Fruit fly (Drosophila melanogaster) whole organism, prepupa: ENCODE measurements around the gene CG31468.
A peak's percentile ranks its signal among the peaks of the same experiment; 100 is the strongest.

Source experiments
- Blimp-1 ChIP-seq: fragments of 200-800 bp; sonication (Bioruptor generic); optimal IDR thresholded peaks from 3 replicates; lab custom pipeline; 2017; ENCODE audit warnings: missing biosample characterization, missing genetic modification characterization, mild to moderate bottlenecking, moderate library complexity, missing genetic modification reagents
- CG11294 ChIP-seq: fragments of 200-800 bp; sonication (Bioruptor generic); IDR thresholded peaks from 2 replicates; pipeline ENCODE4 v1.3.6; 2022; ENCODE audit warnings: missing biosample characterization, missing genetic modification characterization
- CG11762 ChIP-seq: fragments of 200-800 bp; sonication (Bioruptor generic); optimal IDR thresholded peaks from 3 replicates; lab custom pipeline; 2016; ENCODE audit warnings: missing biosample characterization, missing genetic modification characterization; ENCODE audit not compliant: insufficient read depth
- CG11902 ChIP-seq: fragments of 200-800 bp; sonication (Bioruptor generic); optimal IDR thresholded peaks from 3 replicates; lab custom pipeline; 2016; ENCODE audit warnings: missing biosample characterization, missing genetic modification characterization
- CG16779 ChIP-seq: fragments of 200-800 bp; sonication (Bioruptor generic); optimal IDR thresholded peaks from 3 replicates; lab custom pipeline; 2017; ENCODE audit warnings: missing biosample characterization, mild to moderate bottlenecking, missing genetic modification characterization
- CG34406 ChIP-seq: fragments of 200-800 bp; sonication (Bioruptor generic); optimal IDR thresholded peaks from 3 replicates; lab custom pipeline; 2016; ENCODE audit warnings: missing biosample characterization, missing genetic modification characterization
- CG3919 ChIP-seq: fragments of 200-800 bp; sonication (Bioruptor generic); optimal IDR thresholded peaks from 3 replicates; lab custom pipeline; 2016; ENCODE audit warnings: missing biosample characterization, missing genetic modification characterization
- CG4318 ChIP-seq: fragments of 200-800 bp; sonication (Bioruptor generic); optimal IDR thresholded peaks from 3 replicates; lab custom pipeline; 2017; ENCODE audit warnings: missing biosample characterization, mild to moderate bottlenecking, missing genetic modification characterization
- CG6163 ChIP-seq: fragments of 200-800 bp; sonication (Bioruptor generic); IDR thresholded peaks from 3 replicates; pipeline ENCODE4 v1.3.6; 2022; ENCODE audit warnings: missing biosample characterization, missing genetic modification characterization
- CG6792 ChIP-seq: fragments of 200-800 bp; sonication (Bioruptor generic); optimal IDR thresholded peaks from 3 replicates; lab custom pipeline; 2016; ENCODE audit warnings: missing biosample characterization, missing genetic modification characterization
- CG6854 ChIP-seq: fragments of 200-800 bp; sonication (Bioruptor generic); optimal IDR thresholded peaks from 2 replicates; lab custom pipeline; 2017; ENCODE audit warnings: missing biosample characterization, mild to moderate bottlenecking, missing genetic modification characterization
- CG7368 ChIP-seq: fragments of 200-800 bp; sonication (Bioruptor generic); optimal IDR thresholded peaks from 3 replicates; lab custom pipeline; 2016; ENCODE audit warnings: missing biosample characterization, missing genetic modification characterization
- CG8119 ChIP-seq: fragments of 200-800 bp; sonication (Bioruptor generic); IDR thresholded peaks from 3 replicates; pipeline ENCODE4 v1.3.6; 2022; ENCODE audit warnings: missing biosample characterization, missing genetic modification characterization
- CG8632 ChIP-seq: fragments of 200-800 bp; sonication (Bioruptor generic); optimal IDR thresholded peaks from 3 replicates; lab custom pipeline; 2016; ENCODE audit warnings: missing biosample characterization, missing genetic modification characterization
- CG9139 ChIP-seq: fragments of 200-800 bp; sonication (Bioruptor generic); optimal IDR thresholded peaks from 3 replicates; lab custom pipeline; 2017; ENCODE audit warnings: missing biosample characterization, mild to moderate bottlenecking, missing genetic modification characterization
- Eip78C ChIP-seq: fragments of 200-800 bp; sonication (Bioruptor generic); peaks from one replicate; lab custom pipeline; 2016; ENCODE audit warnings: missing biosample characterization, missing genetic modification characterization
- Eip93F ChIP-seq: fragments of 200-800 bp; sonication (Bioruptor generic); optimal IDR thresholded peaks from 2 replicates; lab custom pipeline; 2016; ENCODE audit warnings: missing biosample characterization, mild to moderate bottlenecking, missing genetic modification characterization
- Gug ChIP-seq: fragments of 200-800 bp; sonication (Bioruptor generic); IDR thresholded peaks from 2 replicates; pipeline ENCODE4 v1.3.6; 2022; ENCODE audit warnings: missing biosample characterization, missing genetic modification characterization
- Hr38 ChIP-seq: sonication (Bioruptor generic); optimal IDR thresholded peaks from 2 replicates; lab custom pipeline; 2016; ENCODE audit warnings: missing biosample characterization, missing genetic modification characterization
- Hr39 ChIP-seq: fragments of 200-800 bp; sonication (Bioruptor generic); optimal IDR thresholded peaks from 2 replicates; lab custom pipeline; 2016; ENCODE audit warnings: missing biosample characterization, missing genetic modification characterization
- Hr4 ChIP-seq: fragments of 200-800 bp; sonication (Bioruptor generic); optimal IDR thresholded peaks from 3 replicates; lab custom pipeline; 2016; ENCODE audit warnings: missing biosample characterization, missing genetic modification characterization
- Met ChIP-seq: fragments of 200-800 bp; sonication (Bioruptor generic); optimal IDR thresholded peaks from 3 replicates; lab custom pipeline; 2016; ENCODE audit warnings: missing biosample characterization, missing genetic modification characterization
- Smox ChIP-seq: fragments of 200-800 bp; sonication (Bioruptor generic); optimal IDR thresholded peaks from 3 replicates; lab custom pipeline; 2016; ENCODE audit warnings: missing biosample characterization, missing genetic modification characterization
- Sox102F ChIP-seq: fragments of 200-800 bp; sonication (Bioruptor generic); optimal IDR thresholded peaks from 2 replicates; lab custom pipeline; 2016; ENCODE audit warnings: missing biosample characterization, mild to moderate bottlenecking, missing genetic modification characterization
- Sox15 ChIP-seq: fragments of 200-800 bp; sonication (Bioruptor generic); optimal IDR thresholded peaks from 3 replicates; lab custom pipeline; 2016; ENCODE audit warnings: missing biosample characterization, missing genetic modification characterization
- achi ChIP-seq: fragments of 200-800 bp; sonication (Bioruptor generic); optimal IDR thresholded peaks from 3 replicates; lab custom pipeline; 2016; ENCODE audit warnings: missing biosample characterization, missing genetic modification characterization
- acj6 ChIP-seq: fragments of 200-800 bp; sonication (Bioruptor generic); optimal IDR thresholded peaks from 3 replicates; lab custom pipeline; 2016; ENCODE audit warnings: missing biosample characterization, missing genetic modification characterization
- cyc ChIP-seq: fragments of 200-800 bp; sonication (Bioruptor generic); optimal IDR thresholded peaks from 3 replicates; lab custom pipeline; 2016; ENCODE audit warnings: missing biosample characterization, missing genetic modification characterization
- dac ChIP-seq: fragments of 200-800 bp; sonication (Bioruptor generic); optimal IDR thresholded peaks from 2 replicates; lab custom pipeline; 2017; ENCODE audit warnings: missing biosample characterization, mild to moderate bottlenecking, missing genetic modification characterization
- dsx ChIP-seq: fragments of 200-800 bp; optimal IDR thresholded peaks from 3 replicates; lab custom pipeline; 2019; ENCODE audit warnings: missing biosample characterization, mild to moderate bottlenecking, missing genetic modification characterization, moderate library complexity; ENCODE audit not compliant: poor library complexity, severe bottlenecking
- esn ChIP-seq: fragments of 200-800 bp; sonication (Bioruptor generic); optimal IDR thresholded peaks from 2 replicates; lab custom pipeline; 2016; ENCODE audit warnings: missing biosample characterization, mild to moderate bottlenecking, missing genetic modification characterization, moderate library complexity
- fd59A ChIP-seq: fragments of 200-800 bp; sonication (Bioruptor generic); optimal IDR thresholded peaks from 2 replicates; lab custom pipeline; 2017; ENCODE audit warnings: missing biosample characterization, mild to moderate bottlenecking, missing genetic modification characterization, missing genetic modification reagents
- fd85E ChIP-seq: fragments of 200-800 bp; sonication (Bioruptor generic); optimal IDR thresholded peaks from 3 replicates; lab custom pipeline; 2016; ENCODE audit warnings: missing biosample characterization, missing genetic modification characterization
- fkh ChIP-seq: fragments of 200-800 bp; sonication (Bioruptor generic); optimal IDR thresholded peaks from 3 replicates; lab custom pipeline; 2017; ENCODE audit warnings: missing biosample characterization, mild to moderate bottlenecking, missing genetic modification characterization, moderate library complexity
- lz ChIP-seq: fragments of 200-800 bp; sonication (Bioruptor generic); optimal IDR thresholded peaks from 3 replicates; lab custom pipeline; 2016; ENCODE audit warnings: missing biosample characterization, missing genetic modification characterization
- net ChIP-seq: fragments of 200-800 bp; sonication (Bioruptor generic); optimal IDR thresholded peaks from 3 replicates; lab custom pipeline; 2016; ENCODE audit warnings: missing biosample characterization, missing genetic modification characterization
- salr ChIP-seq, 2 experiments: fragments of 200-800 bp; sonication (Bioruptor generic); optimal IDR thresholded peaks; 3 replicates each; lab custom pipeline; 2016 to 2018; ENCODE audit warnings: missing biosample characterization in 2 of 2, missing genetic modification characterization in 2 of 2, mild to moderate bottlenecking in 1 of 2
- spab ChIP-seq: fragments of 200-800 bp; sonication (Bioruptor generic); optimal IDR thresholded peaks from 2 replicates; lab custom pipeline; 2017; ENCODE audit warnings: missing biosample characterization, mild to moderate bottlenecking, missing genetic modification characterization, missing genetic modification reagents
- ss ChIP-seq, 2 experiments: fragments of 200-800 bp; sonication (Bioruptor generic); optimal IDR thresholded peaks; 2 replicates in 1 of 2; 3 replicates in 1 of 2; lab custom pipeline; 2017 to 2018; ENCODE audit warnings: mild to moderate bottlenecking in 2 of 2, missing biosample characterization in 2 of 2, missing genetic modification characterization in 2 of 2, moderate library complexity in 1 of 2
- svp ChIP-seq: fragments of 200-800 bp; sonication (Bioruptor generic); peaks from one replicate; lab custom pipeline; 2016; ENCODE audit warnings: missing biosample characterization, missing genetic modification characterization
- topi ChIP-seq: fragments of 200-800 bp; sonication (Bioruptor generic); optimal IDR thresholded peaks from 3 replicates; lab custom pipeline; 2016; ENCODE audit warnings: missing biosample characterization, missing genetic modification characterization
- vri ChIP-seq: fragments of 200-800 bp; sonication (Bioruptor generic); optimal IDR thresholded peaks from 3 replicates; lab custom pipeline; 2016; ENCODE audit warnings: missing biosample characterization, mild to moderate bottlenecking, missing genetic modification characterization

Gene CG31468

dm6 chr3R:23657357-23658318, 42.5 kb downstream of the CG31468 start (continued):
- TF ChIP-seq Blimp-1 (peak; percentile 6), Hr39 (GFP tag; lab: Kevin White, UChicago) (no peak), spab (GFP tag; lab: Kevin White, UChicago) (peak; percentile 33), CG9139 (GFP tag; lab: Kevin White, UChicago) (no peak), dac (GFP tag; lab: Kevin White, UChicago) (no peak), vri (GFP tag; lab: Kevin White, UChicago) (peak; percentile 70), topi (GFP tag; lab: Kevin White, UChicago) (no peak), CG11902 (no peak), dsx (GFP tag; lab: Kevin White, UChicago) (no peak), CG11762 (GFP tag; lab: Kevin White, UChicago) (no peak), achi (GFP tag; lab: Kevin White, UChicago) (peak; percentile 23), Sox15 (no peak), svp (GFP tag; lab: Kevin White, UChicago) (peak; percentile 94), CG6163 (peak; percentile 35; the same call in 1 of the 3 replicates), fkh (peak; percentile 99), fd85E (GFP tag; lab: Kevin White, UChicago) (no peak), CG6792 (GFP tag; lab: Kevin White, UChicago) (peak; percentile 44), fd59A (GFP tag; lab: Kevin White, UChicago) (peak; percentile 23), acj6 (GFP tag; lab: Kevin White, UChicago) (peak; percentile 4), Met (GFP tag; lab: Kevin White, UChicago) (no peak), CG7368 (peak; percentile 33), Gug (GFP tag; lab: Robert Waterston, UW) (no peak), CG6854 (GFP tag; lab: Kevin White, UChicago) (no peak), Eip78C (peak; percentile 57), Smox (GFP tag; lab: Kevin White, UChicago) (no peak)

- TF ChIP-seq Met (GFP tag; lab: Kevin White, UChicago) (peak; percentile 26), Eip78C (peak; percentile 40), CG8119 (GFP tag; lab: Robert Waterston, UW) (no peak), CG6854 (GFP tag; lab: Kevin White, UChicago) (no peak)
- TF ChIP-seq, all 60 proteins: peak for 2
These were observed 44.7 kb downstream of the CG31468 start for dm6 chr3R:23655501-23655900.

dm6 chr3R:23652525-23653108, 47.5 kb downstream of the CG31468 start:
- TF ChIP-seq CG11294 (no peak), vri (GFP tag; lab: Kevin White, UChicago) (peak; percentile 90), CG6854 (GFP tag; lab: Kevin White, UChicago) (no peak), Sox102F (GFP tag; lab: Kevin White, UChicago) (peak; percentile 44), net (GFP tag; lab: Kevin White, UChicago) (peak; percentile 4), achi (GFP tag; lab: Kevin White, UChicago) (no peak), ss (GFP tag; optimal IDR thresholded peaks at IDR 0.05; lab: Kevin White, UChicago) (no peak), CG7368 (peak; percentile 26), Met (GFP tag; lab: Kevin White, UChicago) (peak; percentile 53), Eip78C (peak; percentile 67), CG16779 (tag; lab: Kevin White, UChicago) (no peak), CG34406 (GFP tag; lab: Kevin White, UChicago) (peak; percentile 14), CG6792 (GFP tag; lab: Kevin White, UChicago) (peak; percentile 30), CG3919 (peak; percentile 39), Hr39 (GFP tag; lab: Kevin White, UChicago) (no peak), fkh (peak; percentile 97), Eip93F (GFP tag; lab: Kevin White, UChicago) (no peak), Blimp-1 (no peak), CG9139 (GFP tag; lab: Kevin White, UChicago) (no peak), Hr4 (GFP tag; lab: Kevin White, UChicago) (no peak), topi (GFP tag; lab: Kevin White, UChicago) (peak; percentile 13), Hr38 (no peak), CG8632 (peak; percentile 34), esn (GFP tag; lab: Kevin White, UChicago) (peak; percentile 44), CG4318 (GFP tag; lab: Kevin White, UChicago) (no peak), svp (GFP tag; lab: Kevin White, UChicago) (peak; percentile 50), salr (GFP tag; optimal IDR thresholded peaks at IDR 0.05; lab: Kevin White, UChicago) (no peak), Sox15 (no peak), cyc (GFP tag; lab: Kevin White, UChicago) (no peak), lz (GFP tag; lab: Kevin White, UChicago) (no peak), Smox (GFP tag; lab: Kevin White, UChicago) (peak; percentile 25)
